Fruit fly (Drosophila melanogaster): ENCODE measurements around the gene CG6462.

The CG6462 gene

dm6 chr3L:5996520-5996919, 40.4 kb upstream of the CG6462 start:
- no peak for TF ChIP-seq CG5204 (GFP tag; optimal IDR thresholded peaks at IDR 0.05)
- TF ChIP-seq CG33017 (tag; optimal IDR thresholded peaks at IDR 0.05) = no peak
- TF ChIP-seq Mnt (GFP tag; optimal IDR thresholded peaks at IDR 0.05) = no peak
- no peak for TF ChIP-seq CG7045 (GFP tag; optimal IDR thresholded peaks at IDR 0.05)
- no peak for TF ChIP-seq cic (GFP tag; optimal IDR thresholded peaks at IDR 0.05)
- no peak for TF ChIP-seq Crg-1 (GFP tag; optimal IDR thresholded peaks at IDR 0.05)
- TF ChIP-seq Hr96 (GFP tag; optimal IDR thresholded peaks at IDR 0.05) = no peak
- TF ChIP-seq bab1 (GFP tag; optimal IDR thresholded peaks at IDR 0.05) = no peak
- TF ChIP-seq pad (GFP tag; optimal IDR thresholded peaks at IDR 0.05) = no peak

- TF ChIP-seq Clk (GFP tag; optimal IDR thresholded peaks at IDR 0.05) (no peak), cic (GFP tag; optimal IDR thresholded peaks at IDR 0.05) (no peak), cnc (optimal IDR thresholded peaks at IDR 0.05) (no peak), Mnt (GFP tag; optimal IDR thresholded peaks at IDR 0.05) (no peak), Hr96 (GFP tag; optimal IDR thresholded peaks at IDR 0.05) (no peak), bab1 (GFP tag; optimal IDR thresholded peaks at IDR 0.05) (no peak), toe (GFP tag; optimal IDR thresholded peaks at IDR 0.05) (no peak), CG5204 (GFP tag; optimal IDR thresholded peaks at IDR 0.05) (no peak), pad (GFP tag; optimal IDR thresholded peaks at IDR 0.05) (no peak), CG1620 (GFP tag; optimal IDR thresholded peaks at IDR 0.05) (no peak), CG7045 (GFP tag; optimal IDR thresholded peaks at IDR 0.05) (no peak), tj (GFP tag; optimal IDR thresholded peaks at IDR 0.05) (no peak), kay (GFP tag; ENCODE audit: borderline replicate concordance) (no peak), CG33017 (tag; optimal IDR thresholded peaks at IDR 0.05) (no peak), CG11617 (GFP tag; optimal IDR thresholded peaks at IDR 0.05) (no peak)
Observed at dm6 chr3L:5996936-5997335, 40.0 kb upstream of the CG6462 start, which contains the start of gene PVRAP. Gene PVRAP (plus strand): TSS chr3L:5997208.

- TF ChIP-seq cic (GFP tag; optimal IDR thresholded peaks at IDR 0.05) (no peak), CG7045 (GFP tag; optimal IDR thresholded peaks at IDR 0.05) (no peak), toe (GFP tag; optimal IDR thresholded peaks at IDR 0.05) (no peak), CG14711 (tag; optimal IDR thresholded peaks at IDR 0.05) (no peak), Clk (GFP tag; optimal IDR thresholded peaks at IDR 0.05) (no peak), pad (GFP tag; optimal IDR thresholded peaks at IDR 0.05) (no peak), cnc (optimal IDR thresholded peaks at IDR 0.05) (no peak), Hr96 (GFP tag; optimal IDR thresholded peaks at IDR 0.05) (no peak), tj (GFP tag; optimal IDR thresholded peaks at IDR 0.05) (no peak), ovo (GFP tag; optimal IDR thresholded peaks at IDR 0.05) (no peak), CG1620 (GFP tag; optimal IDR thresholded peaks at IDR 0.05) (no peak)
Observed at dm6 chr3L:5999888-6000287, 37.0 kb upstream of the CG6462 start.

dm6 chr3L:6000938-6001337, 36.0 kb upstream of the CG6462 start:
- TF ChIP-seq bab1 (GFP tag; optimal IDR thresholded peaks at IDR 0.05) (no peak), cnc (optimal IDR thresholded peaks at IDR 0.05) (no peak), CG1620 (GFP tag; optimal IDR thresholded peaks at IDR 0.05) (no peak)

DNA sequence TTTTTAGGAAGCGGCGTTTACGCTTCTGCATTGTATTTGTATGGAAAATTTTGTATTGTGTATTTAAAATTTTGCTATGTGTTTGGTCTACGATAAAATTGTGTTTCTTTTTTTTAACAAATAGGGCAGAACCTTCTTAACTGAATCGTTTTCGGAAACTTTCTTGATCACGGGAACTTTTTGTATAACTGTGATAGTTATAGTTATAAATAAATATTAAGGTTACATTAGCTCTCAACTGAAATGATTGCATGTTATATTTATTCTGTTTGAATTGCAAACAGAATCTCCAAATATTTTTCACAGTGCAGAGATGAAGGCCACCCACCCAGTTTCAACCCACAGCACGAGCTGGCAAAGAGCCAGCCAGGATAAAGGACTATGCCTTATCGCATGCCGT, 26.0 kb upstream of the CG6462 start, which contains the start of gene alphaKap4:
Gene alphaKap4, minus strand, starts transcription at position 101 of the 400 bp plus-strand sequence.
- no peak for TF ChIP-seq CG7101 (tag; optimal IDR thresholded peaks at IDR 0.05)
- TF ChIP-seq pad (GFP tag; optimal IDR thresholded peaks at IDR 0.05) = no peak

- TF ChIP-seq Hr96 (GFP tag; optimal IDR thresholded peaks at IDR 0.05) = no peak
- no peak for TF ChIP-seq CG7045 (GFP tag; optimal IDR thresholded peaks at IDR 0.05)
- no peak for TF ChIP-seq Mnt (GFP tag; optimal IDR thresholded peaks at IDR 0.05)
- TF ChIP-seq CG5204 (GFP tag; optimal IDR thresholded peaks at IDR 0.05) = no peak
- no peak for TF ChIP-seq pad (GFP tag; optimal IDR thresholded peaks at IDR 0.05)
- TF ChIP-seq CG1620 (GFP tag; optimal IDR thresholded peaks at IDR 0.05) = no peak
- no peak for TF ChIP-seq bab1 (GFP tag; optimal IDR thresholded peaks at IDR 0.05)
- TF ChIP-seq Crg-1 (GFP tag; optimal IDR thresholded peaks at IDR 0.05) = no peak
- no peak for TF ChIP-seq cic (GFP tag; optimal IDR thresholded peaks at IDR 0.05)
- no peak for TF ChIP-seq cnc (optimal IDR thresholded peaks at IDR 0.05)
- TF ChIP-seq CG33017 (tag; optimal IDR thresholded peaks at IDR 0.05) = no peak
- no peak for TF ChIP-seq CG7101 (tag; optimal IDR thresholded peaks at IDR 0.05)
Observed at dm6 chr3L:6012950-6013349, 24.0 kb upstream of the CG6462 start.

DNA sequence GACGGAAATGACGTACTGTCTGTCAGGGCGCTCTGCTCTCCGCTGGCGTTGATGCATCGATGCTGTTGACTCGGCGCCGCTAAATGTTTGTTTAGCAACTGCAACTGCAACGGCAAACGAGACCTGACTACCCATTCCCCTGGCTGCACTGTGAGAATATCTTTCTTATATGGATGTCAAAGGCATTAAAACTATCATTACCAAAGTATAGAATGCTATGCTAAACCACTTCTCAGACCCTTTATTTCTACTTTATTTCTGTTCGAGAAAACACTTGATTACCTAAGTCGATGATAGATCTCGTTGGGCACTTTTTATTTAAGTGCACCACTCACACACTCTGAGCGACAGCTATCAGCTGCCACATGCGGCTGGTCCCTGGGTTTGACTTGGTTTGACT, 14.8 kb upstream of the CG6462 start:
- TF ChIP-seq bab1 (GFP tag; optimal IDR thresholded peaks at IDR 0.05) = no peak
- no peak for TF ChIP-seq Hr96 (GFP tag; optimal IDR thresholded peaks at IDR 0.05)
- TF ChIP-seq Mnt (GFP tag; optimal IDR thresholded peaks at IDR 0.05) = no peak
- TF ChIP-seq Clk (GFP tag; optimal IDR thresholded peaks at IDR 0.05) = no peak
- TF ChIP-seq cic (GFP tag; optimal IDR thresholded peaks at IDR 0.05) = no peak
- TF ChIP-seq CG7045 (GFP tag; optimal IDR thresholded peaks at IDR 0.05) = no peak
- no peak for TF ChIP-seq tj (GFP tag; optimal IDR thresholded peaks at IDR 0.05)
- no peak for TF ChIP-seq CG1620 (GFP tag; optimal IDR thresholded peaks at IDR 0.05)
- TF ChIP-seq kay (GFP tag; ENCODE audit: borderline replicate concordance) = no peak
- TF ChIP-seq toe (GFP tag; optimal IDR thresholded peaks at IDR 0.05) = no peak
- TF ChIP-seq pad (GFP tag; optimal IDR thresholded peaks at IDR 0.05) = no peak
- TF ChIP-seq CG12768 (GFP tag; optimal IDR thresholded peaks at IDR 0.05) = no peak
- TF ChIP-seq ovo (GFP tag; optimal IDR thresholded peaks at IDR 0.05) = no peak
- no peak for TF ChIP-seq cnc (optimal IDR thresholded peaks at IDR 0.05)
- TF ChIP-seq Crg-1 (GFP tag; optimal IDR thresholded peaks at IDR 0.05) = no peak
- no peak for TF ChIP-seq CG33017 (tag; optimal IDR thresholded peaks at IDR 0.05)

All from whole organism, adult.